Fruit fly (Drosophila melanogaster) whole organism, prepupa: ENCODE results near the gene Fit1.

Experiments
- Blimp-1 ChIP-seq: fragments of 200-800 bp; sonication (Bioruptor generic); optimal IDR thresholded peaks from 3 replicates; lab custom pipeline; 2017; ENCODE audit warnings: missing biosample characterization, missing genetic modification characterization, mild to moderate bottlenecking, moderate library complexity, missing genetic modification reagents
- CG11902 ChIP-seq: fragments of 200-800 bp; sonication (Bioruptor generic); optimal IDR thresholded peaks from 3 replicates; lab custom pipeline; 2016; ENCODE audit warnings: missing biosample characterization, missing genetic modification characterization
- CG34406 ChIP-seq: fragments of 200-800 bp; sonication (Bioruptor generic); optimal IDR thresholded peaks from 3 replicates; lab custom pipeline; 2016; ENCODE audit warnings: missing biosample characterization, missing genetic modification characterization
- CG6792 ChIP-seq: fragments of 200-800 bp; sonication (Bioruptor generic); optimal IDR thresholded peaks from 3 replicates; lab custom pipeline; 2016; ENCODE audit warnings: missing biosample characterization, missing genetic modification characterization
- CG6808 ChIP-seq: fragments of 200-800 bp; sonication (Bioruptor generic); optimal IDR thresholded peaks from 3 replicates; lab custom pipeline; 2017; ENCODE audit warnings: missing biosample characterization, missing genetic modification characterization, mild to moderate bottlenecking, moderate library complexity, missing genetic modification reagents
- CG8632 ChIP-seq: fragments of 200-800 bp; sonication (Bioruptor generic); optimal IDR thresholded peaks from 3 replicates; lab custom pipeline; 2016; ENCODE audit warnings: missing biosample characterization, missing genetic modification characterization
- Lpt ChIP-seq: fragments of 200-800 bp; sonication (Bioruptor generic); optimal IDR thresholded peaks from 3 replicates; lab custom pipeline; 2016; ENCODE audit warnings: missing biosample characterization, missing genetic modification characterization

DNA sequence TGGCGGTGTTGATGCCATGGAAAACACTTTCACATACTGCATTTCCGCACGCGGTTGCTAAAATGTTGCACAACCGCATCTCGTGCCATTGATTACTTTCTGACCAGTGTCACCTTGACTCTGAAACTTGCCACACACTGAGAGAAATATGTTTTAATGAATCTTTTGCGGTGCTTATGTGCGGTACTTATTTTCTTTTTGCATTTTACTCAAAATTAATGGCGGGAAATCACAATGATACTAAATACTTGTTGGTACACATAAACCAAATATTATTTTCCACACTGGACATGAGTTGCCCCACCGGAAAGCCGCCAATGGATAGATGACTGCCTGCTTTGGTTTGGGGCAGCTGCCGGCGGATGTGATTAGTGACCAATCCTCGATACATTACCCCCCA, 46.6 kb upstream of the Fit1 start:
- TF ChIP-seq CG34406 (GFP tag; lab: Kevin White, UChicago): no peak
- TF ChIP-seq CG6792: no peak
- TF ChIP-seq Blimp-1 (GFP tag; lab: Kevin White, UChicago): no peak
- TF ChIP-seq Lpt (GFP tag; lab: Kevin White, UChicago): no peak
- no peak for TF ChIP-seq CG6808 (GFP tag; lab: Kevin White, UChicago)
- no peak for TF ChIP-seq CG8632
- no peak for TF ChIP-seq CG11902 (GFP tag; lab: Kevin White, UChicago)
